Worm (Caenorhabditis elegans): ENCODE measurements around the gene orc-5.

DNA sequence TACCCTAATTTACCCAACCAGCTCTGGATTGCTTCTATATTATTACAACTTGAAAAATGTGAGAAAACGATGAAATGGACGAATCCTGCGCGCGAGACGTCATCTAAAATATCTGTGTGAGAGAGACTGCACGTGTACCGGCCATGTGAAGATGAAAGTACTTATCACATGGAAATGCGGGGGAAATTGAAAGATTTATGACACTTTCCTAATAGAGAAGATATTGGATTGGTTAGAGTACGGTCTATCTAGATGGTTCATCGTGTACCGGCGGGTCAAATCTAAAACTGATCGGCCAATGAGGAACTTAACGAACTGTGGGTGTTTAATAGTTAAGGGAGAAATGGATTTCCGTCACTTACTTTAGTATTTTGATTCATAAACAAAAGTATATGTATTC lies 47.6 kb upstream of the orc-5 start:
- no peak for TF ChIP-seq lin-13 (GFP tag; optimal IDR thresholded peaks at IDR 0.05)
- no peak for TF ChIP-seq pqm-1 (tag; optimal IDR thresholded peaks at IDR 0.05)
- no peak for TF ChIP-seq ceh-82 (tag; optimal IDR thresholded peaks at IDR 0.05)
- TF ChIP-seq nhr-90 (tag; optimal IDR thresholded peaks at IDR 0.05; ENCODE audit: poor library complexity), result peak; percentile 75
- TF ChIP-seq ama-1 (optimal IDR thresholded peaks at IDR 0.05), result no peak
- TF ChIP-seq unc-62 (GFP tag; optimal IDR thresholded peaks at IDR 0.05), result no peak
- peak in 3 of 6 experiments; percentile 69 to 95 (median 93) for TF ChIP-seq elt-3 (tag; optimal IDR thresholded peaks at IDR 0.05)
- TF ChIP-seq lin-14 (GFP tag; optimal IDR thresholded peaks at IDR 0.05), result peak; percentile 66
- no peak for TF ChIP-seq aly-2 (tag; optimal IDR thresholded peaks at IDR 0.05)
- TF ChIP-seq efl-1 (optimal IDR thresholded peaks at IDR 0.05), result no peak
- TF ChIP-seq efl-1 (GFP tag; optimal IDR thresholded peaks at IDR 0.05 in 1 of 2), result peak in 1 of 2 experiments; percentile 89
- no peak for TF ChIP-seq aha-1 (tag; optimal IDR thresholded peaks at IDR 0.05)
- no peak for TF ChIP-seq hlh-4 (tag; optimal IDR thresholded peaks at IDR 0.05)
